Fruit fly (Drosophila melanogaster): Measurements from ENCODE around the gene CG33493.

The CG33493 gene

DNA sequence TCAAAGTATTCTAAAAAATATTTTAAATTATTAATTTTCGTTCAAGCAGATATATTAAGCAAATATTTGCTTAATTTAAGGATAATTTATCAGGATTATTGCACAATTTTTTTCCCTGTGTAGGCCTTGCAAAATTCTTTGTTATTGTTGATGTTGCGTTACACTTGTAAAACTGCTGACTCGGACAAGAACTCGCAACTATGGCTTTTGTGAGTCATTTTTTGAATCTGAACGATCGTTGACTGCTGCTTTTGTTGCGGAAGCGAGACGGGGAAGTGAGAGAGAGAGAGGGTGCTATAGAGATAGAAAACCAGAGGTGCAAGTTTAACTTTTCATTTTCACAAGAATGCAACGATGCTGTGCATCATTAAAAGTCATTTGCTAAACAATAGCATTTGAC lies 40.5 kb downstream of the CG33493 start:
- no peak for TF ChIP-seq psq (optimal IDR thresholded peaks at IDR 0.05)
- no peak for TF ChIP-seq ttk (optimal IDR thresholded peaks at IDR 0.05)
- TF ChIP-seq insv (optimal IDR thresholded peaks at IDR 0.05), result no peak
- TF ChIP-seq h (optimal IDR thresholded peaks at IDR 0.05), result no peak
- TF ChIP-seq Myc (optimal IDR thresholded peaks at IDR 0.05), result no peak
- TF ChIP-seq Sin3A (optimal IDR thresholded peaks at IDR 0.05), result no peak

DNA sequence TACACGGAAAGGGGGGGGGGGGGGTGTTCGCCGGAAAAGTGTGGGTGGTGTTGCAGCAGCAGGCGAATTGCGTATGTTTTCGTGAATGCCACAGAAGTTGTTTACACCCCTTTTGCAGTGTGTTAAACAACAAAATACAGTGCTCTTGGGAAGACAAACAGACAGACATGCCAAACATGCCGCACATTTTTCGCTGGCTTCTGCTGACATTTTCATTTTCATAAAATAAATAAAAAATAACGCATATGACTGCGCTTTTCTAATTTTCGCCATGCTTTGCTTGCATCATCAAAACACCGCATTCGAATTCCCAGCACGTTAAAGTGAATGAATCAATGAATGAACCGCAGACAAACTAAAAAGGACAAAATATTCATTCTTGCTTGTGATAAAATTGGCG lies 41.7 kb downstream of the CG33493 start:
- TF ChIP-seq insv (optimal IDR thresholded peaks at IDR 0.05) (no peak), psq (optimal IDR thresholded peaks at IDR 0.05) (no peak), ttk (optimal IDR thresholded peaks at IDR 0.05) (no peak), h (optimal IDR thresholded peaks at IDR 0.05) (no peak), Myc (optimal IDR thresholded peaks at IDR 0.05) (no peak)

DNA sequence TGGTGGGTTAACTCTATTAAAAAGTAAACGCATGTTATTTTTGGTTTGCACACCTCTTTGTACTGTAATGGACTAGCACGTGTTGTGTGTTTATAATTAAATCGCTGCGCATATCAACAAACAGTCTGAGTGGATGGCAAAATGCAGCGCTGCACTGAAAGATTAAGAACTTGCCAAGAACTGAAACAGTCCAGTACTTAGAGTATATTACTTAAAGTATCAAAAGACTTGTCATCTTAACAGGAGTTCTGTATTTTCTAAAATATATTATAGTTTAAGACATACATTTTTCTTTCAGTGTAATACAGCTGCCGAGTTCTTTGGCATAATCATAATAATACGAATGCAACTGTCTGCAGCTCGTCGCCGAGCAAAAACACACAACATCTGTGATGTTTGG lies 44.5 kb downstream of the CG33493 start:
- TF ChIP-seq psq (optimal IDR thresholded peaks at IDR 0.05) (no peak), h (optimal IDR thresholded peaks at IDR 0.05) (no peak), Sin3A (optimal IDR thresholded peaks at IDR 0.05) (no peak), insv (optimal IDR thresholded peaks at IDR 0.05) (no peak), ttk (optimal IDR thresholded peaks at IDR 0.05) (no peak), Myc (optimal IDR thresholded peaks at IDR 0.05) (no peak)

DNA sequence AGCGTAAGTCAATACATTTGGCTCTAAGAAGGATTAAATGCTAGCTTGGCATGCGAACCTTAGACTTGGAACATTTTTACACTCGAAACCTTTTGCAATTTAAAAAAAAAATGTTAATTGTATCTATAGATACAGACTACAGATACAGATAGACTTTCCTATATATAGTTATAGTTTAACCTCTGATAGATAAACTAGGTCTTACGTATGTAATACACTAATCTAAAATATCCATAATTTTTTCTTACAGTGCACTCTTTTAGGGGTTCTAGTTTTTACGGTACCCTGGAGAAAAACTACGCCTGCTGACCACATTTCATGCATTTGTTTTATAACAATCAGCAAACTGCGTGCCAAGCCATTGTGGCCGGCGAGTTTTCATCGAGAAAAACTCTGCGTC lies 45.8 kb downstream of the CG33493 start:
- no peak for TF ChIP-seq Myc (optimal IDR thresholded peaks at IDR 0.05)
- no peak for TF ChIP-seq psq (optimal IDR thresholded peaks at IDR 0.05)
- no peak for TF ChIP-seq insv (optimal IDR thresholded peaks at IDR 0.05)
- TF ChIP-seq Sin3A (optimal IDR thresholded peaks at IDR 0.05), result no peak
- no peak for TF ChIP-seq h (optimal IDR thresholded peaks at IDR 0.05)
- TF ChIP-seq ttk (optimal IDR thresholded peaks at IDR 0.05), result no peak

DNA sequence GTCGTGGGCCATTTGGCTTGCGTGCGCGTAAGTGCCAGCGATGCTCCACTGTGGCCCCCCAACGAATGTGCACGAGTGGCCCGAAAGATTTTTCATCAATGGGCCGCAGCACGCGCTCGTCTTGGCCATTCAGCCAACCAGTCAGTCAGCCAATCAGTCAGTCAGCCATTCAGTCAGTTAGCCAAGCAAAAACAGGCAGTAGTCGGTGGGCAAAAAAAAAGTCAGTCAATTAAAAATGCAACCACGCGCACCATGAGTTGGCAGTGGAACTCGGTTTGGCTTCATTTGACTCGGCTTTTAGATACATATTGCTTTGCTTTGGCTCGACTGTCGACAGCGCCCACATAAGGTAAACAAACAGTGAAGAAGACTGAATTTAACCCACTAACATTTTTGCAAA lies 47.0 kb downstream of the CG33493 start:
- TF ChIP-seq h (optimal IDR thresholded peaks at IDR 0.05) (no peak), ttk (optimal IDR thresholded peaks at IDR 0.05) (no peak), psq (optimal IDR thresholded peaks at IDR 0.05) (no peak), Myc (optimal IDR thresholded peaks at IDR 0.05) (no peak), insv (optimal IDR thresholded peaks at IDR 0.05) (no peak), Sin3A (optimal IDR thresholded peaks at IDR 0.05) (no peak)

DNA sequence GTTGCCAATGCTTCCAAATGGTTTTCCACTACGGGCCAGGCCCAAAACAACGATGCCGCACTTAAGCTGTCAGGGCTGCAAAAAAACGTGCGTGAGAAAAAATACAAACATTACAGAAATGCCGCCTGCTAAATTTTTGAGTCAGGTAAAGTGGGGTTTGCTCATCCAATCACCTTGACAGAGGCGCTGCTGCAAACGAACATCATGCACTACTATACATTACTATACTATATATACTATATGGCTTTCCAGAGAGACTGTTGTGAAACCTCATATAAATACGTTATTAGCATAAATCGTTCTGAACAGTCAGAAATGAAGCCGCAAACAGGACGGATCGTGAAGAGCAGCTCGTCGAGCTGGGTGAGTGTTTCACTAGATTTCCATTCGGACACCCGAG lies 49.7 kb downstream of the CG33493 start, which contains the start of gene CG14153:
Gene CG14153, plus strand, starts transcription at position 301 of the 400 bp plus-strand sequence.
- TF ChIP-seq insv (optimal IDR thresholded peaks at IDR 0.05) (no peak), ttk (optimal IDR thresholded peaks at IDR 0.05) (no peak), Myc (optimal IDR thresholded peaks at IDR 0.05) (no peak), psq (optimal IDR thresholded peaks at IDR 0.05) (no peak)

All from Kc167 (cell line).